Worm (Caenorhabditis elegans): ENCODE data around the gene rgs-6.

- TF ChIP-seq nfya-1 (tag; optimal IDR thresholded peaks at IDR 0.05; ENCODE audit: insufficient read depth) (no peak), mdl-1 (tag; optimal IDR thresholded peaks at IDR 0.05) (no peak), nhr-77 (tag; optimal IDR thresholded peaks at IDR 0.05) (no peak), nhr-11 (tag; optimal IDR thresholded peaks at IDR 0.05) (no peak), lin-15B (tag; optimal IDR thresholded peaks at IDR 0.05) (no peak), pqm-1 (tag; optimal IDR thresholded peaks at IDR 0.05) (no peak), nhr-237 (tag; optimal IDR thresholded peaks at IDR 0.05) (no peak), ceh-28 (tag; optimal IDR thresholded peaks at IDR 0.05) (no peak), aly-2 (tag; optimal IDR thresholded peaks at IDR 0.05) (no peak), nhr-76 (tag; optimal IDR thresholded peaks at IDR 0.05) (no peak)
Measured at ce11 chrX:5753141-5753540, 19.6 kb upstream of the rgs-6 start.
